Fruit fly (Drosophila melanogaster) whole organism, embryonic: ENCODE results near the gene CAH9.

Experiments
- Adf1 ChIP-seq: fragments of 200-800 bp; sonication (Bioruptor generic); IDR thresholded peaks from 2 replicates; pipeline ENCODE4 v1.3.6; 2022; ENCODE audit warnings: missing biosample characterization, missing genetic modification characterization
- Asciz ChIP-seq: fragments of 200-800 bp; sonication (Bioruptor generic); optimal IDR thresholded peaks from 2 replicates; lab custom pipeline; 2017; ENCODE audit warnings: missing biosample characterization, mild to moderate bottlenecking, missing genetic modification characterization, missing genetic modification reagents
- Awh ChIP-seq: fragments of 200-800 bp; sonication (Bioruptor generic); IDR thresholded peaks from 2 replicates; pipeline ENCODE4, ENCODE4 v1.3.6; 2022; ENCODE audit warnings: missing biosample characterization, missing genetic modification characterization
- CG1024 ChIP-seq: fragments of 200-800 bp; sonication (Bioruptor generic); IDR thresholded peaks from 2 replicates; pipeline ENCODE4 v1.3.6; 2022; ENCODE audit warnings: missing biosample characterization, missing genetic modification characterization
- CG10654 ChIP-seq: fragments of 200-800 bp; sonication (Bioruptor generic); optimal IDR thresholded peaks from 2 replicates; lab custom pipeline; 2016; ENCODE audit warnings: missing biosample characterization, missing genetic modification characterization
- CG12071 ChIP-seq: fragments of 200-800 bp; sonication (Bioruptor generic); optimal IDR thresholded peaks from 3 replicates; lab custom pipeline; 2018; ENCODE audit warnings: missing biosample characterization, mild to moderate bottlenecking, missing genetic modification characterization
- CG12219 ChIP-seq: fragments of 200-800 bp; sonication (Bioruptor generic); optimal IDR thresholded peaks from 3 replicates; lab custom pipeline; 2018; ENCODE audit warnings: missing biosample characterization, mild to moderate bottlenecking, missing genetic modification characterization
- CG13624 ChIP-seq: fragments of 200-800 bp; sonication (Bioruptor generic); optimal IDR thresholded peaks from 2 replicates; lab custom pipeline; 2016; ENCODE audit warnings: missing biosample characterization, missing genetic modification characterization
- CG14710 ChIP-seq: fragments of 200-800 bp; sonication (Bioruptor generic); optimal IDR thresholded peaks from 3 replicates; lab custom pipeline; 2019; ENCODE audit warnings: missing biosample characterization, mild to moderate bottlenecking, missing genetic modification characterization, moderate library complexity
- CG14965 ChIP-seq: fragments of 200-800 bp; sonication (Bioruptor generic); optimal IDR thresholded peaks from 2 replicates; lab custom pipeline; 2016; ENCODE audit warnings: missing biosample characterization, missing genetic modification characterization, borderline replicate concordance
- CG15601 ChIP-seq: fragments of 200-800 bp; sonication (Bioruptor generic); optimal IDR thresholded peaks from 3 replicates; lab custom pipeline; 2019; ENCODE audit warnings: missing biosample characterization, mild to moderate bottlenecking, missing genetic modification characterization, moderate library complexity
- CG16813 ChIP-seq: fragments of 200-800 bp; sonication (Bioruptor generic); IDR thresholded peaks from 3 replicates; pipeline ENCODE4 v1.3.6; 2022; ENCODE audit warnings: missing biosample characterization, missing genetic modification characterization; ENCODE audit not compliant: partially characterized antibody
- CG16863 ChIP-seq: fragments of 200-800 bp; sonication (Bioruptor generic); optimal IDR thresholded peaks from 3 replicates; lab custom pipeline; 2016; ENCODE audit warnings: missing biosample characterization, missing genetic modification characterization
- CG17361 ChIP-seq: fragments of 200-800 bp; sonication (Bioruptor generic); IDR thresholded peaks from 3 replicates; pipeline ENCODE4 v1.3.6; 2022; ENCODE audit warnings: missing biosample characterization, missing genetic modification characterization
- CG30403 ChIP-seq: fragments of 200-800 bp; sonication (Bioruptor generic); optimal IDR thresholded peaks from 3 replicates; lab custom pipeline; 2016; ENCODE audit warnings: missing biosample characterization, missing genetic modification characterization
- CG32532 ChIP-seq: fragments of 200-800 bp; sonication (Bioruptor generic); IDR thresholded peaks from 2 replicates; pipeline ENCODE4 v1.3.6; 2022; ENCODE audit warnings: missing biosample characterization, missing genetic modification characterization
- CG32767 ChIP-seq: fragments of 200-800 bp; sonication (Bioruptor generic); IDR thresholded peaks from 2 replicates; pipeline ENCODE4 v1.3.6; 2022; ENCODE audit warnings: missing biosample characterization, missing genetic modification characterization
- CG3407 ChIP-seq: fragments of 200-800 bp; sonication (Bioruptor generic); optimal IDR thresholded peaks from 2 replicates; lab custom pipeline; 2018; ENCODE audit warnings: missing biosample characterization, mild to moderate bottlenecking, missing genetic modification characterization
- CG34224 ChIP-seq: fragments of 200-800 bp; sonication (Bioruptor generic); IDR thresholded peaks from 3 replicates; pipeline ENCODE4 v1.3.6; 2022; ENCODE audit warnings: missing biosample characterization, missing genetic modification characterization; ENCODE audit not compliant: partially characterized antibody
- CG6272 ChIP-seq: fragments of 200-800 bp; sonication (Bioruptor generic); IDR thresholded peaks from 2 replicates; pipeline ENCODE4 v1.3.6; 2022; ENCODE audit warnings: missing biosample characterization, missing genetic modification characterization
- CG6683 ChIP-seq: fragments of 200-800 bp; sonication (Bioruptor generic); optimal IDR thresholded peaks from 2 replicates; lab custom pipeline; 2017; ENCODE audit warnings: missing biosample characterization, mild to moderate bottlenecking, missing genetic modification characterization, missing genetic modification reagents
- CG7556 ChIP-seq: fragments of 200-800 bp; sonication (Bioruptor generic); optimal IDR thresholded peaks from 2 replicates; lab custom pipeline; 2017; ENCODE audit warnings: missing biosample characterization, mild to moderate bottlenecking, missing genetic modification characterization
- CG7987 ChIP-seq: fragments of 200-800 bp; sonication (Bioruptor generic); optimal IDR thresholded peaks from 2 replicates; lab custom pipeline; 2018; ENCODE audit warnings: missing biosample characterization, mild to moderate bottlenecking, missing genetic modification characterization, moderate library complexity
- CG8281 ChIP-seq: fragments of 200-800 bp; sonication (Bioruptor generic); optimal IDR thresholded peaks from 2 replicates; lab custom pipeline; 2018; ENCODE audit warnings: missing biosample characterization, mild to moderate bottlenecking, missing genetic modification characterization, moderate library complexity
- CG8944 ChIP-seq: fragments of 200-800 bp; sonication (Bioruptor generic); optimal IDR thresholded peaks from 3 replicates; lab custom pipeline; 2016; ENCODE audit warnings: missing biosample characterization, missing genetic modification characterization
- CG9817 ChIP-seq: fragments of 200-800 bp; sonication (Bioruptor generic); optimal IDR thresholded peaks from 2 replicates; lab custom pipeline; 2018; ENCODE audit warnings: missing biosample characterization, mild to moderate bottlenecking, missing genetic modification characterization, moderate library complexity
- CrebB ChIP-seq: fragments of 200-800 bp; sonication (Bioruptor generic); optimal IDR thresholded peaks from 3 replicates; lab custom pipeline; 2018; ENCODE audit warnings: missing biosample characterization, mild to moderate bottlenecking, missing genetic modification characterization
- Dek ChIP-seq: fragments of 200-800 bp; sonication (Bioruptor generic); optimal IDR thresholded peaks from 3 replicates; lab custom pipeline; 2019; ENCODE audit warnings: missing biosample characterization, mild to moderate bottlenecking, missing genetic modification characterization, moderate library complexity
- Dfd ChIP-seq, 2 experiments: fragments of >200 bp; optimal IDR thresholded peaks; 2 replicates each; lab custom pipeline; 2017; ENCODE audit warnings: missing biosample characterization in 2 of 2, missing genetic modification characterization in 2 of 2
- E2f1 ChIP-seq: fragments of 200-800 bp; sonication (Bioruptor generic); IDR thresholded peaks from 2 replicates; pipeline ENCODE4 v1.3.6; 2022; ENCODE audit warnings: missing biosample characterization, missing genetic modification characterization
- HLH54F ChIP-seq: fragments of 200-800 bp; sonication (Bioruptor generic); optimal IDR thresholded peaks from 3 replicates; lab custom pipeline; 2016; ENCODE audit warnings: missing biosample characterization, missing genetic modification characterization
- Hmr ChIP-seq: fragments of 200-800 bp; sonication (Bioruptor generic); optimal IDR thresholded peaks from 3 replicates; lab custom pipeline; 2017; ENCODE audit warnings: mild to moderate bottlenecking, missing biosample characterization, missing genetic modification reagents, missing genetic modification characterization
- PHDP ChIP-seq: fragments of 200-800 bp; sonication (Bioruptor generic); optimal IDR thresholded peaks from 3 replicates; lab custom pipeline; 2018; ENCODE audit warnings: missing biosample characterization, mild to moderate bottlenecking, missing genetic modification characterization, moderate library complexity
- Usf ChIP-seq: fragments of 200-800 bp; sonication (Bioruptor generic); optimal IDR thresholded peaks from 2 replicates; lab custom pipeline; 2017; ENCODE audit warnings: missing genotype, missing biosample characterization, missing genetic modification characterization
- Vsx1 ChIP-seq: fragments of 200-800 bp; sonication (Bioruptor generic); optimal IDR thresholded peaks from 2 replicates; lab custom pipeline; 2017; ENCODE audit warnings: missing biosample characterization, mild to moderate bottlenecking, missing genetic modification characterization, missing genetic modification reagents
- ac ChIP-seq: fragments of 200-800 bp; sonication (Bioruptor generic); optimal IDR thresholded peaks from 3 replicates; lab custom pipeline; 2017; ENCODE audit warnings: missing biosample characterization, mild to moderate bottlenecking, missing genetic modification characterization
- br ChIP-seq: fragments of >200 bp; optimal IDR thresholded peaks from 2 replicates; lab custom pipeline; 2017
- cas ChIP-seq: fragments of 200-800 bp; sonication (Bioruptor generic); IDR thresholded peaks from 2 replicates; pipeline ENCODE4 v1.3.6; 2022; ENCODE audit warnings: missing biosample characterization, missing genetic modification characterization
- cg ChIP-seq: fragments of 200-800 bp; sonication (Bioruptor generic); optimal IDR thresholded peaks from 3 replicates; lab custom pipeline; 2019; ENCODE audit warnings: missing biosample characterization, mild to moderate bottlenecking, missing genetic modification characterization, moderate library complexity
- crol ChIP-seq: fragments of 200-800 bp; sonication (Bioruptor generic); IDR thresholded peaks from 2 replicates; pipeline ENCODE4 v1.3.6; 2022; ENCODE audit warnings: missing biosample characterization, missing genetic modification characterization
- dati ChIP-seq: fragments of 200-800 bp; sonication (Bioruptor generic); IDR thresholded peaks from 2 replicates; pipeline ENCODE4 v1.3.6; 2022; ENCODE audit warnings: missing biosample characterization, missing genetic modification characterization
- dmrt99B ChIP-seq: fragments of 200-800 bp; sonication (Bioruptor generic); optimal IDR thresholded peaks from 2 replicates; lab custom pipeline; 2018; ENCODE audit warnings: missing biosample characterization, mild to moderate bottlenecking, missing genetic modification characterization, moderate library complexity
- grau ChIP-seq: fragments of 200-800 bp; optimal IDR thresholded peaks from 3 replicates; lab custom pipeline; 2019; ENCODE audit warnings: missing biosample characterization, mild to moderate bottlenecking, missing genetic modification characterization, moderate library complexity
- kah ChIP-seq: fragments of 200-800 bp; sonication (Bioruptor generic); optimal IDR thresholded peaks from 2 replicates; lab custom pipeline; 2018; ENCODE audit warnings: missing biosample characterization, mild to moderate bottlenecking, missing genetic modification characterization
- kni ChIP-seq: fragments of 200-800 bp; sonication (Bioruptor generic); optimal IDR thresholded peaks from 3 replicates; lab custom pipeline; 2017; ENCODE audit warnings: mild to moderate bottlenecking, missing biosample characterization, missing genetic modification reagents, missing genetic modification characterization
- pzg ChIP-seq: fragments of 200-800 bp; sonication (Bioruptor generic); optimal IDR thresholded peaks from 3 replicates; lab custom pipeline; 2018; ENCODE audit warnings: missing biosample characterization, mild to moderate bottlenecking, missing genetic modification characterization, moderate library complexity
- slp2 ChIP-seq: fragments of 200-800 bp; sonication (Bioruptor generic); optimal IDR thresholded peaks from 2 replicates; lab custom pipeline; 2016; ENCODE audit warnings: missing biosample characterization, missing genetic modification characterization
- tap ChIP-seq: fragments of 200-800 bp; optimal IDR thresholded peaks from 3 replicates; lab custom pipeline; 2019; ENCODE audit warnings: missing biosample characterization, mild to moderate bottlenecking, missing genetic modification characterization, moderate library complexity
- tgo ChIP-seq: fragments of 200-800 bp; sonication (Bioruptor generic); IDR thresholded peaks from 3 replicates; pipeline ENCODE4 v1.3.6; 2022; ENCODE audit warnings: missing biosample characterization, missing genetic modification characterization

The CAH9 gene

DNA sequence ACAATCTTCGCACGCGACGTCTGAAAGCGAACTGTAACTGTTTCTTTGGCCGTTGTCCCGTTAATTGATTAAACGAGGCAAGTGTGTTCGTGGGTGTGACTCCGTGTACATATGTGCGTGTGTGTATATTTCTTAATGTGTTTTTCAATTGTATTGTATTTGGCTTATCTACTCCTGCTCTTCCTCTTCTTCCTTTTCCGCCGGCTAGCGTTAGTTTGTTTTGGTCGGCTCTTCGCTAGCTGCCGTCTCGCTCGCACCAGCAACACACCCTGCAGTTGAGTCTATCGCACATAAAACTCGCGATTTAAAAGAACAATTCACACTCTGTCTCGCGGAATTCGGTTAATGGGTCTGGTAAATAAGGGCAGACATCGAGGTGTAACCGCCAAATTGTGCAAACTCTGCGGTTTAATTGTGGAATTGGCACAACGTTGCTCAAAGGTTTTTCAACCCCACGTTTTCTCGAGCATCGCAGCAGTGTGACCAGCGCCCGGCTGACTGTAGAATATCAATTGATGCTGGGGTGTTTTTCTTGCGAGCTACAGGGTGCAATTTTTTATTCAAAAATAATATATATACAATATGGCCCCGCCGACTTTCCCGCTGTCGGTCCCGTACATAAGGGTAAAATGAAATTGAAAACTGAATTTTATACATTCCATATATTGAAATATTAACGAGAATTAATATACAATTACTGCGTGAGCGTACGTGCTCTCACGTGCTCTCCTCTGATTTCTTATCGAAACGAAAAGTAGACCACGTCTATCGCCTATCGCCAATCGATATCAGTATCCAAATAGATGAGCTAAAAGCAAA lies 6.0 kb upstream of the CAH9 start, which contains the start of the genes gb and CG5815 (continued):
- TF ChIP-seq E2f1 (GFP tag; lab: Robert Waterston, UW) = peak; percentile 84
- no peak for TF ChIP-seq CG14965 (GFP tag; lab: Kevin White, UChicago)
- TF ChIP-seq CG17361 (GFP tag; lab: Robert Waterston, UW) = peak; percentile 94
- peak; percentile 87 for TF ChIP-seq HLH54F (GFP tag; lab: Kevin White, UChicago)
- TF ChIP-seq CG13624 (GFP tag; lab: Kevin White, UChicago) = peak; percentile 80
- TF ChIP-seq cas (GFP tag; lab: Robert Waterston, UW) = peak; percentile 88
- no peak for TF ChIP-seq br (lab: Kevin White, UChicago)
- TF ChIP-seq CG10654 (GFP tag; lab: Kevin White, UChicago) = peak; percentile 86
- TF ChIP-seq CG6683 (GFP tag; lab: Kevin White, UChicago) = peak; percentile 81
- TF ChIP-seq Hmr = peak; percentile 95
- peak; percentile 52 for TF ChIP-seq ac (GFP tag; lab: Kevin White, UChicago)
- no peak for TF ChIP-seq Vsx1
- TF ChIP-seq kah = peak; percentile 57
- peak; percentile 60 for TF ChIP-seq pzg (GFP tag; lab: Kevin White, UChicago)
- peak; percentile 91 for TF ChIP-seq CG9817
- TF ChIP-seq CG1024 (GFP tag; lab: Robert Waterston, UW) = peak; percentile 70; the same call in 1 of the 2 replicates
- TF ChIP-seq CG7987 (GFP tag; lab: Kevin White, UChicago) = peak; percentile 88
- peak; percentile 92 for TF ChIP-seq PHDP (tag; lab: Kevin White, UChicago)
- TF ChIP-seq tgo (GFP tag; lab: Robert Waterston, UW) = peak; percentile 89
- TF ChIP-seq Dek (tag; lab: Kevin White, UChicago) = peak; percentile 86
- peak; percentile 96 for TF ChIP-seq CG16813 (GFP tag; lab: Robert Waterston, UW)
- no peak for TF ChIP-seq dmrt99B (tag; lab: Kevin White, UChicago)
- peak; percentile 86 for TF ChIP-seq CG7556 (GFP tag; lab: Kevin White, UChicago)
- TF ChIP-seq cg (GFP tag; lab: Kevin White, UChicago) = peak; percentile 75
- TF ChIP-seq CG8944 (GFP tag; lab: Kevin White, UChicago) = peak; percentile 65
- peak; percentile 61 for TF ChIP-seq CG12219 (GFP tag; lab: Kevin White, UChicago)
- TF ChIP-seq CG15601 (tag; lab: Kevin White, UChicago) = peak; percentile 79
- TF ChIP-seq Adf1 = peak; percentile 64; the same call in 1 of the 2 replicates
- peak; percentile 70 for TF ChIP-seq Asciz (GFP tag; lab: Kevin White, UChicago)
- TF ChIP-seq dati (GFP tag; lab: Robert Waterston, UW) = no peak; the same call in 1 of the 2 replicates
- TF ChIP-seq Usf (GFP tag; lab: Kevin White, UChicago) = peak; percentile 89
- peak; percentile 59 for TF ChIP-seq CrebB
- TF ChIP-seq CG16863 (GFP tag; lab: Kevin White, UChicago) = peak; percentile 77
- peak; percentile 55 for TF ChIP-seq slp2 (GFP tag; lab: Kevin White, UChicago)
- peak; percentile 88 for TF ChIP-seq CG14710 (tag; lab: Kevin White, UChicago)
- TF ChIP-seq Dfd (GFP tag; optimal IDR thresholded peaks at IDR 0.05; lab: Kevin White, UChicago) = no peak
- peak; percentile 66 for TF ChIP-seq CG8281 (tag; lab: Kevin White, UChicago)
- peak; percentile 91 for TF ChIP-seq grau (tag; lab: Kevin White, UChicago)
- TF ChIP-seq CG12071 (GFP tag; lab: Kevin White, UChicago) = no peak
- TF ChIP-seq Awh = 0 out of 2 replicates have a peak, but pooled peaks have one; percentile 63
- no peak for TF ChIP-seq tap
- peak; percentile 96 for TF ChIP-seq CG32532
- TF ChIP-seq CG34224 (GFP tag; lab: Robert Waterston, UW) = peak; percentile 98
- TF ChIP-seq CG30403 (GFP tag; lab: Kevin White, UChicago) = peak; percentile 94
- TF ChIP-seq crol (GFP tag; lab: Robert Waterston, UW) = no peak
- TF ChIP-seq CG32767 (GFP tag; lab: Robert Waterston, UW) = peak; percentile 80; the same call in 1 of the 2 replicates
- TF ChIP-seq kni (GFP tag; lab: Kevin White, UChicago) = peak; percentile 98
- TF ChIP-seq CG3407 (GFP tag; lab: Kevin White, UChicago) = peak; percentile 63
- peak; percentile 85 for TF ChIP-seq CG6272
